Fruit fly (Drosophila melanogaster) whole organism, prepupa: ENCODE results near the gene Nufip.

Experiments used
- Blimp-1 ChIP-seq: fragments of 200-800 bp; sonication (Bioruptor generic); optimal IDR thresholded peaks from 3 replicates; lab custom pipeline; 2017; ENCODE audit warnings: missing biosample characterization, missing genetic modification characterization, mild to moderate bottlenecking, moderate library complexity, missing genetic modification reagents
- CG10631 ChIP-seq: fragments of 200-800 bp; sonication (Bioruptor generic); optimal IDR thresholded peaks from 2 replicates; lab custom pipeline; 2016; ENCODE audit warnings: missing biosample characterization, missing genetic modification characterization
- CG11902 ChIP-seq: fragments of 200-800 bp; sonication (Bioruptor generic); optimal IDR thresholded peaks from 3 replicates; lab custom pipeline; 2016; ENCODE audit warnings: missing biosample characterization, missing genetic modification characterization
- CG15336 ChIP-seq: fragments of 200-800 bp; sonication (Bioruptor generic); IDR thresholded peaks from 2 replicates; pipeline ENCODE4 v1.3.6; 2022; ENCODE audit warnings: missing biosample characterization, missing genetic modification characterization
- CG1621 ChIP-seq: fragments of 200-800 bp; sonication (Bioruptor generic); optimal IDR thresholded peaks from 3 replicates; lab custom pipeline; 2018; ENCODE audit warnings: missing biosample characterization, mild to moderate bottlenecking, missing genetic modification characterization
- CG16779 ChIP-seq: fragments of 200-800 bp; sonication (Bioruptor generic); optimal IDR thresholded peaks from 3 replicates; lab custom pipeline; 2017; ENCODE audit warnings: missing biosample characterization, mild to moderate bottlenecking, missing genetic modification characterization
- CG3032 ChIP-seq: fragments of 200-800 bp; optimal IDR thresholded peaks from 2 replicates; lab custom pipeline; 2019; ENCODE audit warnings: missing biosample characterization, mild to moderate bottlenecking, missing genetic modification characterization, moderate library complexity
- CG32006 ChIP-seq: fragments of 200-800 bp; sonication (Bioruptor generic); optimal IDR thresholded peaks from 3 replicates; lab custom pipeline; 2017; ENCODE audit warnings: missing biosample characterization, mild to moderate bottlenecking, missing genetic modification characterization
- CG34406 ChIP-seq: fragments of 200-800 bp; sonication (Bioruptor generic); optimal IDR thresholded peaks from 3 replicates; lab custom pipeline; 2016; ENCODE audit warnings: missing biosample characterization, missing genetic modification characterization
- CG4318 ChIP-seq: fragments of 200-800 bp; sonication (Bioruptor generic); optimal IDR thresholded peaks from 3 replicates; lab custom pipeline; 2017; ENCODE audit warnings: missing biosample characterization, mild to moderate bottlenecking, missing genetic modification characterization
- CG6163 ChIP-seq: fragments of 200-800 bp; sonication (Bioruptor generic); IDR thresholded peaks from 3 replicates; pipeline ENCODE4 v1.3.6; 2022; ENCODE audit warnings: missing biosample characterization, missing genetic modification characterization
- CG6276 ChIP-seq: fragments of 200-800 bp; sonication (Bioruptor generic); optimal IDR thresholded peaks from 2 replicates; lab custom pipeline; 2017; ENCODE audit warnings: missing biosample characterization, mild to moderate bottlenecking, missing genetic modification characterization
- CG6854 ChIP-seq: fragments of 200-800 bp; sonication (Bioruptor generic); optimal IDR thresholded peaks from 2 replicates; lab custom pipeline; 2017; ENCODE audit warnings: missing biosample characterization, mild to moderate bottlenecking, missing genetic modification characterization
- CG7368 ChIP-seq: fragments of 200-800 bp; sonication (Bioruptor generic); optimal IDR thresholded peaks from 3 replicates; lab custom pipeline; 2016; ENCODE audit warnings: missing biosample characterization, missing genetic modification characterization
- CG8119 ChIP-seq: fragments of 200-800 bp; sonication (Bioruptor generic); IDR thresholded peaks from 3 replicates; pipeline ENCODE4 v1.3.6; 2022; ENCODE audit warnings: missing biosample characterization, missing genetic modification characterization
- CG8632 ChIP-seq: fragments of 200-800 bp; sonication (Bioruptor generic); optimal IDR thresholded peaks from 3 replicates; lab custom pipeline; 2016; ENCODE audit warnings: missing biosample characterization, missing genetic modification characterization
- CG9139 ChIP-seq: fragments of 200-800 bp; sonication (Bioruptor generic); optimal IDR thresholded peaks from 3 replicates; lab custom pipeline; 2017; ENCODE audit warnings: missing biosample characterization, mild to moderate bottlenecking, missing genetic modification characterization
- Eip75B ChIP-seq: fragments of 200-800 bp; sonication (Bioruptor generic); optimal IDR thresholded peaks from 3 replicates; lab custom pipeline; 2016; ENCODE audit warnings: missing biosample characterization, missing genetic modification characterization
- Eip78C ChIP-seq: fragments of 200-800 bp; sonication (Bioruptor generic); peaks from one replicate; lab custom pipeline; 2016; ENCODE audit warnings: missing biosample characterization, missing genetic modification characterization
- Eip93F ChIP-seq: fragments of 200-800 bp; sonication (Bioruptor generic); optimal IDR thresholded peaks from 2 replicates; lab custom pipeline; 2016; ENCODE audit warnings: missing biosample characterization, mild to moderate bottlenecking, missing genetic modification characterization
- Ets21C ChIP-seq: fragments of 200-800 bp; sonication (Bioruptor generic); optimal IDR thresholded peaks from 3 replicates; lab custom pipeline; 2016; ENCODE audit warnings: missing biosample characterization, missing genetic modification characterization
- Gug ChIP-seq: fragments of 200-800 bp; sonication (Bioruptor generic); IDR thresholded peaks from 2 replicates; pipeline ENCODE4 v1.3.6; 2022; ENCODE audit warnings: missing biosample characterization, missing genetic modification characterization
- Hr4 ChIP-seq: fragments of 200-800 bp; sonication (Bioruptor generic); optimal IDR thresholded peaks from 3 replicates; lab custom pipeline; 2016; ENCODE audit warnings: missing biosample characterization, missing genetic modification characterization
- Met ChIP-seq: fragments of 200-800 bp; sonication (Bioruptor generic); optimal IDR thresholded peaks from 3 replicates; lab custom pipeline; 2016; ENCODE audit warnings: missing biosample characterization, missing genetic modification characterization
- OdsH ChIP-seq: fragments of 200-800 bp; sonication (Bioruptor generic); optimal IDR thresholded peaks from 3 replicates; lab custom pipeline; 2016; ENCODE audit warnings: missing biosample characterization, missing genetic modification characterization
- Smox ChIP-seq: fragments of 200-800 bp; sonication (Bioruptor generic); optimal IDR thresholded peaks from 3 replicates; lab custom pipeline; 2016; ENCODE audit warnings: missing biosample characterization, missing genetic modification characterization
- Sox102F ChIP-seq: fragments of 200-800 bp; sonication (Bioruptor generic); optimal IDR thresholded peaks from 2 replicates; lab custom pipeline; 2016; ENCODE audit warnings: missing biosample characterization, mild to moderate bottlenecking, missing genetic modification characterization
- Sox14 ChIP-seq: fragments of 200-800 bp; sonication (Bioruptor generic); optimal IDR thresholded peaks from 3 replicates; lab custom pipeline; 2016; ENCODE audit warnings: missing biosample characterization, missing genetic modification characterization
- achi ChIP-seq: fragments of 200-800 bp; sonication (Bioruptor generic); optimal IDR thresholded peaks from 3 replicates; lab custom pipeline; 2016; ENCODE audit warnings: missing biosample characterization, missing genetic modification characterization
- cyc ChIP-seq: fragments of 200-800 bp; sonication (Bioruptor generic); optimal IDR thresholded peaks from 3 replicates; lab custom pipeline; 2016; ENCODE audit warnings: missing biosample characterization, missing genetic modification characterization
- dac ChIP-seq: fragments of 200-800 bp; sonication (Bioruptor generic); optimal IDR thresholded peaks from 2 replicates; lab custom pipeline; 2017; ENCODE audit warnings: missing biosample characterization, mild to moderate bottlenecking, missing genetic modification characterization
- esn ChIP-seq: fragments of 200-800 bp; sonication (Bioruptor generic); optimal IDR thresholded peaks from 2 replicates; lab custom pipeline; 2016; ENCODE audit warnings: missing biosample characterization, mild to moderate bottlenecking, missing genetic modification characterization, moderate library complexity
- fd59A ChIP-seq: fragments of 200-800 bp; sonication (Bioruptor generic); optimal IDR thresholded peaks from 2 replicates; lab custom pipeline; 2017; ENCODE audit warnings: missing biosample characterization, mild to moderate bottlenecking, missing genetic modification characterization, missing genetic modification reagents
- fkh ChIP-seq: fragments of 200-800 bp; sonication (Bioruptor generic); optimal IDR thresholded peaks from 3 replicates; lab custom pipeline; 2017; ENCODE audit warnings: missing biosample characterization, mild to moderate bottlenecking, missing genetic modification characterization, moderate library complexity
- lz ChIP-seq: fragments of 200-800 bp; sonication (Bioruptor generic); optimal IDR thresholded peaks from 3 replicates; lab custom pipeline; 2016; ENCODE audit warnings: missing biosample characterization, missing genetic modification characterization
- net ChIP-seq: fragments of 200-800 bp; sonication (Bioruptor generic); optimal IDR thresholded peaks from 3 replicates; lab custom pipeline; 2016; ENCODE audit warnings: missing biosample characterization, missing genetic modification characterization
- pdm3 ChIP-seq: fragments of 200-800 bp; sonication (Bioruptor generic); optimal IDR thresholded peaks from 3 replicates; lab custom pipeline; 2016; ENCODE audit warnings: missing biosample characterization, missing genetic modification characterization
- salr ChIP-seq, 2 experiments: fragments of 200-800 bp; sonication (Bioruptor generic); optimal IDR thresholded peaks; 3 replicates each; lab custom pipeline; 2016 to 2018; ENCODE audit warnings: missing biosample characterization in 2 of 2, missing genetic modification characterization in 2 of 2, mild to moderate bottlenecking in 1 of 2
- spab ChIP-seq: fragments of 200-800 bp; sonication (Bioruptor generic); optimal IDR thresholded peaks from 2 replicates; lab custom pipeline; 2017; ENCODE audit warnings: missing biosample characterization, mild to moderate bottlenecking, missing genetic modification characterization, missing genetic modification reagents
- ss ChIP-seq, 2 experiments: fragments of 200-800 bp; sonication (Bioruptor generic); optimal IDR thresholded peaks; 2 replicates in 1 of 2; 3 replicates in 1 of 2; lab custom pipeline; 2017 to 2018; ENCODE audit warnings: mild to moderate bottlenecking in 2 of 2, missing biosample characterization in 2 of 2, missing genetic modification characterization in 2 of 2, moderate library complexity in 1 of 2
- svp ChIP-seq: fragments of 200-800 bp; sonication (Bioruptor generic); peaks from one replicate; lab custom pipeline; 2016; ENCODE audit warnings: missing biosample characterization, missing genetic modification characterization
- vri ChIP-seq: fragments of 200-800 bp; sonication (Bioruptor generic); optimal IDR thresholded peaks from 3 replicates; lab custom pipeline; 2016; ENCODE audit warnings: missing biosample characterization, mild to moderate bottlenecking, missing genetic modification characterization

Nufip gene

DNA sequence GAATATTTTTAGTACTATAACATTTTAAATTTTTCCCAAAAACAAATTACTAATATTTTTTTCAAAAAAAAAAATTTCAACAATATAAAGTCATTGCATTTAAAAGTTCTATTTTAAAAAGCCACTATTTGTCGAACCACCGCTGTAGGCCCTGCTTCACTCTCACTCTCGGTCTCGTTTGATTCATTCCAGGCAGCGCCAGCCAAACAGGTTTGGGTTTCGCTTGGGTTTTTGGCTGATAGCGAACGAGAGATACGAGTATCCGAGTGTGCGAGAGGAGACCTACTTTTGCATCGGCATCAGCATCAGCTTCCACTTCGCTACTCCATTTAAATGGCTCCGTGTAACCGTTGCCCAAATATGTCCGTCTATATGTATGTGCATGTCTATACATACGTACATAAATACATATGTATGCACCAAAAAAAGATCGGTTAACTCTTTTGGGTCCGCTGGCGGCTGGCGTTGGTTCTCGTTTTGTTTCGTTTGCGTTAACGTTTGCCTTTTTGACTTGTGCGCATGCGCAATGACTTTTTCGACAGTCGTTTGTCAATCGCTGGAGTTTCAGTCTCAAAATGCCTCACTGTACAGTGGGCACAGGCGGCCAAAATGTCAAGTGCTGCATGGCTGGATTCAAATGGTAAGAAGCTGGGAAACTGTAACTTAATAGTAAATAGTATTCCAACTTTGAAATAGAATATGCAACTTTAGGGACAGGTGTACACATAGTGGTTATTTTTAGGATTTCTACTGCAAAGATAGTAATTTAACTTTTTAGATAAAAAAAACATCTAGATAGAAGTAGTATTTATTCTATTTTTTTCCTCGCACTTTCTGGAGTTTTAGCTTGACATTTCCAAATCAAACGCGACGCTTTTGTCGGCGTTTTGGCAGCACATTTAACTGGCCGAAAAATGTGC, 20.9 kb upstream of the Nufip start (continued):
- TF ChIP-seq esn (GFP tag; lab: Kevin White, UChicago) (peak; percentile 57), Eip75B (GFP tag; lab: Kevin White, UChicago) (peak; percentile 10), fkh (GFP tag; lab: Kevin White, UChicago) (no peak), CG6163 (peak; percentile 41; the same call in 2 of the 3 replicates), Eip93F (no peak), dac (no peak), cyc (GFP tag; lab: Kevin White, UChicago) (peak; percentile 18), Gug (GFP tag; lab: Robert Waterston, UW) (no peak), Sox14 (GFP tag; lab: Kevin White, UChicago) (peak; percentile 2), CG16779 (no peak), CG8632 (GFP tag; lab: Kevin White, UChicago) (peak; percentile 10), achi (GFP tag; lab: Kevin White, UChicago) (peak; percentile 45), lz (GFP tag; lab: Kevin White, UChicago) (peak; percentile 40), Sox102F (GFP tag; lab: Kevin White, UChicago) (peak; percentile 36), CG7368 (GFP tag; lab: Kevin White, UChicago) (no peak), Blimp-1 (GFP tag; lab: Kevin White, UChicago) (peak; percentile 94), net (GFP tag; lab: Kevin White, UChicago) (peak; percentile 53), CG6854 (GFP tag; lab: Kevin White, UChicago) (no peak), CG6276 (GFP tag; lab: Kevin White, UChicago) (peak; percentile 52)
- TF ChIP-seq, all 60 proteins: peak for 34

DNA sequence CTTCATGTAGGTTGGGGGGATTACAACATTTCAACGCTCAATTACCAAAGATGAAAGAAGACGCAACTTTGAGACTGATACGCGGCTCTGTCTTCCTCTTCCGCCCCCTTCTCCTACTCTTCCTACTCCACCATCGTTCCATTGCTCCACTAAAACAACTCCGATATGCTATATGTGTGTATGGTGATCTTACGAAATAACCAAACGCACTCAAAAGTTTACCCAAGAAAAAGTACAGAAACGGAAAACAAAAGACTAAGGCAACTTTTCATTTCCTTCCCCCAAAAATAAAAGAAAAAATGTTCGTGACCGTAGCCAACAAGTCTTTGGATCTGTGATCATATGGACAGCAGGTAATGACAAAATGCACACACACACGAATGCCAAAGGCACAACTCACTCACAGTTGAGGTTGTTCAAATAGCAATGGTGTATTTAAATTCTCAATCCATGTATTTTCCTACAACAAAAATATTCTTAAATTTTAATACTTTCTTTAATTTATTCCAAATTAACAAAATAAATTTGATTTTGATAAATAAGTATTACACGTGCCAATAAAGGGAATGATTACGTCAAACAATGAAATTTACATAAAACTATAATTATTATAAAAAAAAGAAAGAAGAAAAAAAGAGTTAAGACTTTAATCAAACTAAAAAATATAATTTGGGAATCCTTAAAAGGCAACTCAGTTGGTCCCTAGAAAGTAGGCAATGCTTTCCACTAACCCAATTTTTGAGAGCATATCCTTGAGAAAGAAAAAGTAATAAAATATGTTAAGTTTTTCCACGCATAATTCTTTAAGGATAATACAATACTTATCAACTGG, 20.0 kb upstream of the Nufip start:
- TF ChIP-seq Ets21C (GFP tag; lab: Kevin White, UChicago) (no peak), CG1621 (tag; lab: Kevin White, UChicago) (no peak), CG9139 (no peak), salr (GFP tag; optimal IDR thresholded peaks at IDR 0.05; lab: Kevin White, UChicago) (peak in 1 of 2 experiments; percentile 17), spab (GFP tag; lab: Kevin White, UChicago) (peak; percentile 2), pdm3 (GFP tag; lab: Kevin White, UChicago) (peak; percentile 21), CG10631 (peak; percentile 14), CG7368 (GFP tag; lab: Kevin White, UChicago) (no peak), ss (GFP tag; optimal IDR thresholded peaks at IDR 0.05; lab: Kevin White, UChicago) (peak in 1 of 2 experiments; percentile 38), CG8632 (GFP tag; lab: Kevin White, UChicago) (peak; percentile 32), CG4318 (peak; percentile 10), OdsH (peak; percentile 5), CG34406 (GFP tag; lab: Kevin White, UChicago) (peak; percentile 39), CG32006 (GFP tag; lab: Kevin White, UChicago) (peak; percentile 69), Met (GFP tag; lab: Kevin White, UChicago) (peak; percentile 0), Eip75B (GFP tag; lab: Kevin White, UChicago) (no peak), achi (GFP tag; lab: Kevin White, UChicago) (no peak), svp (GFP tag; lab: Kevin White, UChicago) (peak; percentile 55), CG3032 (tag; lab: Kevin White, UChicago) (peak; percentile 26), Eip93F (no peak), fd59A (GFP tag; lab: Kevin White, UChicago) (no peak), CG6163 (no peak), CG11902 (GFP tag; lab: Kevin White, UChicago) (peak; percentile 8), Eip78C (GFP tag; lab: Kevin White, UChicago) (peak; percentile 29), Smox (GFP tag; lab: Kevin White, UChicago) (peak; percentile 24), vri (peak; percentile 23), esn (GFP tag; lab: Kevin White, UChicago) (peak; percentile 34), Hr4 (GFP tag; lab: Kevin White, UChicago) (peak; percentile 26), CG8119 (no peak), cyc (GFP tag; lab: Kevin White, UChicago) (no peak), lz (GFP tag; lab: Kevin White, UChicago) (peak; percentile 1), Sox14 (GFP tag; lab: Kevin White, UChicago) (no peak), CG15336 (0 out of 2 replicates have a peak, but pooled peaks have one; percentile 8)
